Worm (Caenorhabditis elegans): ENCODE data around the gene mrpl-32.

The mrpl-32 gene

ce11 chrIII:8451181-8451580 lies 1.6 kb downstream of the mrpl-32 start:
- TF ChIP-seq egrh-3 (GFP tag; IDR thresholded peaks at IDR 0.05) (no peak), hmg-1.2 (GFP tag; IDR thresholded peaks at IDR 0.05) (peak; percentile 54; the same call in 1 of the 2 replicates)

- TF ChIP-seq lin-54 (GFP tag; optimal IDR thresholded peaks at IDR 0.05) (no peak), efl-1 (GFP tag; optimal IDR thresholded peaks at IDR 0.05) (no peak), cebp-1 (GFP tag; IDR thresholded peaks at IDR 0.05) (no peak), cebp-1 (tag; optimal IDR thresholded peaks at IDR 0.05) (no peak), snpc-1.3 (tag; optimal IDR thresholded peaks at IDR 0.05; ENCODE audit: insufficient read depth) (no peak), dpff-1 (tag; optimal IDR thresholded peaks at IDR 0.05) (no peak), madf-3 (GFP tag; IDR thresholded peaks at IDR 0.05) (no peak), hmg-1.2 (GFP tag; IDR thresholded peaks at IDR 0.05) (no peak), C06A6.2 (GFP tag; conservative IDR thresholded peaks at IDR 0.05) (no peak), hlh-12 (tag; optimal IDR thresholded peaks at IDR 0.05) (no peak), K11D2.4 (GFP tag; IDR thresholded peaks at IDR 0.05) (no peak), Y53F4B.3 (GFP tag; IDR thresholded peaks at IDR 0.05) (no peak), nhr-120 (GFP tag; IDR thresholded peaks at IDR 0.05) (no peak)
Observed at ce11 chrIII:8457605-8458004, 8.0 kb downstream of the mrpl-32 start.

ce11 chrIII:8461410-8461809 lies 11.9 kb downstream of the mrpl-32 start:
- no peak for TF ChIP-seq lir-1 (GFP tag; conservative IDR thresholded peaks at IDR 0.05)
- no peak for TF ChIP-seq ztf-28 (GFP tag; IDR thresholded peaks at IDR 0.05)
- no peak for TF ChIP-seq madf-6 (GFP tag; IDR thresholded peaks at IDR 0.05)
- no peak for TF ChIP-seq hmg-20 (GFP tag; IDR thresholded peaks at IDR 0.05)

ce11 chrIII:8466735-8467134 lies 17.2 kb downstream of the mrpl-32 start, which contains the start of gene mig-39:
Gene mig-39 (plus strand): TSS chrIII:8467035.
- TF ChIP-seq madf-10 (tag; optimal IDR thresholded peaks at IDR 0.05) (no peak), F37B4.10 (GFP tag; IDR thresholded peaks at IDR 0.05) (no peak), rec-8 (tag; optimal IDR thresholded peaks at IDR 0.05) (no peak), egl-44 (GFP tag; IDR thresholded peaks at IDR 0.05) (no peak), ztf-18 (tag; optimal IDR thresholded peaks at IDR 0.05) (no peak), mel-28 (tag; optimal IDR thresholded peaks at IDR 0.05; ENCODE audit: borderline replicate concordance) (no peak), tlf-1 (GFP tag; optimal IDR thresholded peaks at IDR 0.05) (no peak), mxl-1 (tag; optimal IDR thresholded peaks at IDR 0.05) (no peak)

ce11 chrIII:8467520-8467919 lies 18.0 kb downstream of the mrpl-32 start:
- no peak for TF ChIP-seq zfh-2 (GFP tag; conservative IDR thresholded peaks at IDR 0.05)
- TF ChIP-seq B0035.1 (tag; optimal IDR thresholded peaks at IDR 0.05) = no peak
- TF ChIP-seq ceh-40 (GFP tag; IDR thresholded peaks at IDR 0.05) = no peak
- TF ChIP-seq hlh-26 (GFP tag; conservative IDR thresholded peaks at IDR 0.05) = no peak

ce11 chrIII:8473292-8473691 lies 23.7 kb downstream of the mrpl-32 start:
- TF ChIP-seq F33H1.4 (GFP tag; IDR thresholded peaks at IDR 0.05) = no peak
- TF ChIP-seq ztf-18 (tag; optimal IDR thresholded peaks at IDR 0.05) = peak; percentile 39
- TF ChIP-seq unc-62 (GFP tag; optimal IDR thresholded peaks at IDR 0.05) = no peak
- peak; percentile 54 for TF ChIP-seq rpc-1 (optimal IDR thresholded peaks at IDR 0.05)
- peak; percentile 83 for TF ChIP-seq rpc-1 (tag; optimal IDR thresholded peaks at IDR 0.05)
- TF ChIP-seq F57A8.1 (GFP tag; optimal IDR thresholded peaks at IDR 0.05) = no peak
- TF ChIP-seq aptf-2 (GFP tag; conservative IDR thresholded peaks at IDR 0.05) = no peak
- TF ChIP-seq madf-10 (tag; optimal IDR thresholded peaks at IDR 0.05) = no peak
- no peak for TF ChIP-seq ztf-3 (GFP tag; optimal IDR thresholded peaks at IDR 0.05)
- peak; percentile 56; the same call in 1 of the 2 replicates for TF ChIP-seq hsf-1 (GFP tag; IDR thresholded peaks at IDR 0.05)
- TF ChIP-seq efl-1 (GFP tag; optimal IDR thresholded peaks at IDR 0.05) = peak; percentile 10
- no peak for TF ChIP-seq nfyb-1 (GFP tag; IDR thresholded peaks at IDR 0.05)
- TF ChIP-seq sea-2 (GFP tag; IDR thresholded peaks at IDR 0.05) = no peak
- TF ChIP-seq mcd-1 (GFP tag; IDR thresholded peaks at IDR 0.05) = no peak
- TF ChIP-seq F52B5.7 (tag; optimal IDR thresholded peaks at IDR 0.05) = peak; percentile 15
- TF ChIP-seq tbp1 (GFP tag; optimal IDR thresholded peaks at IDR 0.05) = peak; percentile 89
